Worm (Caenorhabditis elegans) whole organism, L2 larva: ENCODE measurements around the gene ZC513.3.

Source experiments
- C34F6.9 ChIP-seq: fragments of 150-350 bp; optimal IDR thresholded peaks from 2 replicates; lab custom pipeline; 2014; ENCODE audit warnings: missing biosample characterization, missing genetic modification characterization
- F13H6.1 ChIP-seq: sonication (generic microtip); optimal IDR thresholded peaks from 2 replicates; lab custom pipeline; 2016; ENCODE audit warnings: missing genetic modification characterization, missing compliant biosample characterization
- R02D3.7 ChIP-seq: fragments of 150-350 bp; optimal IDR thresholded peaks from 2 replicates; lab custom pipeline; 2014; ENCODE audit warnings: missing biosample characterization, missing genetic modification characterization
- ZK546.5 ChIP-seq: sonication (generic microtip); optimal IDR thresholded peaks from 2 replicates; lab custom pipeline; 2017; ENCODE audit warnings: missing biosample characterization, missing genetic modification characterization
- alr-1 ChIP-seq: fragments of 150-350 bp; optimal IDR thresholded peaks from 2 replicates; lab custom pipeline; 2014; ENCODE audit warnings: missing biosample characterization, missing genetic modification characterization
- ama-1 ChIP-seq: fragments of 150-350 bp; optimal IDR thresholded peaks from 2 replicates; lab custom pipeline; 2018; ENCODE audit warnings: inconsistent platforms
- blmp-1 ChIP-seq: sonication (generic microtip); optimal IDR thresholded peaks from 2 replicates; lab custom pipeline; 2017; ENCODE audit warnings: missing genetic modification characterization, mild to moderate bottlenecking, missing compliant biosample characterization, antibody characterized with exemption, moderate library complexity; ENCODE audit not compliant: insufficient read depth
- ceh-16 ChIP-seq: fragments of 150-350 bp; optimal IDR thresholded peaks from 2 replicates; lab custom pipeline; 2014; ENCODE audit warnings: missing biosample characterization, missing genetic modification characterization
- ceh-82 ChIP-seq: fragments of 150-350 bp; optimal IDR thresholded peaks from 2 replicates; lab custom pipeline; 2014; ENCODE audit warnings: missing biosample characterization, missing genetic modification characterization
- crh-2 ChIP-seq: sonication (generic microtip); optimal IDR thresholded peaks from 2 replicates; lab custom pipeline; 2017; ENCODE audit warnings: missing biosample characterization, missing genetic modification characterization
- elt-1 ChIP-seq: fragments of 150-350 bp; optimal IDR thresholded peaks from 2 replicates; lab custom pipeline; 2014; ENCODE audit warnings: missing biosample characterization, missing genetic modification characterization
- elt-3 ChIP-seq: sonication (generic microtip); optimal IDR thresholded peaks from 2 replicates; lab custom pipeline; 2017; ENCODE audit warnings: missing biosample characterization, missing genetic modification characterization
- fos-1 ChIP-seq: fragments of 150-350 bp; optimal IDR thresholded peaks from 2 replicates; lab custom pipeline; 2014; ENCODE audit warnings: missing biosample characterization, missing genetic modification characterization
- gmeb-1 ChIP-seq: fragments of 150-350 bp; optimal IDR thresholded peaks from 2 replicates; lab custom pipeline; 2014; ENCODE audit warnings: missing biosample characterization, missing genetic modification characterization
- lin-11 ChIP-seq: fragments of 150-350 bp; sonication (generic microtip); optimal IDR thresholded peaks from 2 replicates; lab custom pipeline; 2014; ENCODE audit warnings: missing biosample characterization, missing genetic modification characterization, inconsistent platforms, mixed read lengths
- lin-13 ChIP-seq: fragments of 150-350 bp; optimal IDR thresholded peaks from 2 replicates; lab custom pipeline; 2014; ENCODE audit warnings: missing biosample characterization, missing genetic modification reagents, missing genetic modification characterization
- lsy-2 ChIP-seq, 2 experiments: fragments of 150-350 bp in 1 of 2; sonication (generic microtip) in 1 of 2; optimal IDR thresholded peaks; 2 replicates each; lab custom pipeline; 2014 to 2017; ENCODE audit warnings: missing biosample characterization in 2 of 2, missing genetic modification characterization in 2 of 2
- mab-5 ChIP-seq: fragments of 150-350 bp; optimal IDR thresholded peaks from 2 replicates; lab custom pipeline; 2014; ENCODE audit warnings: missing biosample characterization, missing genetic modification characterization
- mbf-1 ChIP-seq: sonication (generic microtip); optimal IDR thresholded peaks from 2 replicates; lab custom pipeline; 2017; ENCODE audit warnings: missing biosample characterization, missing genetic modification characterization
- mdl-1 ChIP-seq, 2 experiments: fragments of 150-350 bp in 1 of 2; sonication (generic microtip) in 1 of 2; optimal IDR thresholded peaks; 2 replicates each; lab custom pipeline; 2017; ENCODE audit warnings: missing biosample characterization in 2 of 2, missing genetic modification characterization in 2 of 2
- nhr-10 ChIP-seq: sonication (generic microtip); optimal IDR thresholded peaks from 2 replicates; lab custom pipeline; 2017; ENCODE audit warnings: missing biosample characterization, missing genetic modification characterization
- nhr-11 ChIP-seq: fragments of 150-350 bp; optimal IDR thresholded peaks from 2 replicates; lab custom pipeline; 2014; ENCODE audit warnings: missing biosample characterization, missing genetic modification characterization
- nhr-12 ChIP-seq: fragments of 150-350 bp; optimal IDR thresholded peaks from 2 replicates; lab custom pipeline; 2014; ENCODE audit warnings: missing biosample characterization, missing genetic modification characterization
- nhr-129 ChIP-seq: fragments of 150-350 bp; optimal IDR thresholded peaks from 2 replicates; lab custom pipeline; 2014; ENCODE audit warnings: missing biosample characterization, missing genetic modification characterization
- nhr-21 ChIP-seq: fragments of 150-350 bp; optimal IDR thresholded peaks from 2 replicates; lab custom pipeline; 2014; ENCODE audit warnings: missing biosample characterization, missing genetic modification characterization
- nhr-23 ChIP-seq: fragments of 150-350 bp; optimal IDR thresholded peaks from 2 replicates; lab custom pipeline; 2014; ENCODE audit warnings: missing biosample characterization, missing genetic modification reagents, missing genetic modification characterization
- nhr-237 ChIP-seq: fragments of 150-350 bp; optimal IDR thresholded peaks from 2 replicates; lab custom pipeline; 2014; ENCODE audit warnings: missing biosample characterization, missing genetic modification characterization
- nhr-25 ChIP-seq: fragments of 150-350 bp; sonication (generic microtip); optimal IDR thresholded peaks from 3 replicates; lab custom pipeline; 2014; ENCODE audit warnings: missing biosample characterization, missing genetic modification characterization
- nhr-6 ChIP-seq: fragments of 150-350 bp; optimal IDR thresholded peaks from 2 replicates; lab custom pipeline; 2014; ENCODE audit warnings: missing biosample characterization, missing genetic modification characterization
- nhr-77 ChIP-seq: fragments of 150-350 bp; optimal IDR thresholded peaks from 2 replicates; lab custom pipeline; 2014; ENCODE audit warnings: missing biosample characterization, missing genetic modification characterization
- peb-1 ChIP-seq: fragments of 150-350 bp; optimal IDR thresholded peaks from 2 replicates; lab custom pipeline; 2014; ENCODE audit warnings: missing biosample characterization, missing genetic modification characterization
- skn-1 ChIP-seq: sonication (generic microtip); optimal IDR thresholded peaks from 2 replicates; lab custom pipeline; 2017; ENCODE audit warnings: missing biosample characterization, missing genetic modification characterization
- sma-3 ChIP-seq: sonication (generic microtip); optimal IDR thresholded peaks from 2 replicates; lab custom pipeline; 2016; ENCODE audit warnings: missing genetic modification reagents, missing genetic modification characterization, missing compliant biosample characterization
- sma-9 ChIP-seq, 2 experiments: fragments of 150-350 bp in 1 of 2; sonication (generic microtip) in 1 of 2; optimal IDR thresholded peaks; 2 replicates each; lab custom pipeline; 2014 to 2016; ENCODE audit warnings: missing genetic modification characterization in 2 of 2, mild to moderate bottlenecking in 1 of 2, missing biosample characterization in 1 of 2, missing compliant biosample characterization in 1 of 2, missing genetic modification reagents in 1 of 2, moderate library complexity in 1 of 2
- snpc-4 ChIP-seq: fragments of 150-350 bp; optimal IDR thresholded peaks from 2 replicates; lab custom pipeline; 2014; ENCODE audit warnings: missing biosample characterization, missing genetic modification characterization
- unc-62 ChIP-seq: fragments of 150-350 bp; optimal IDR thresholded peaks from 2 replicates; lab custom pipeline; 2014; ENCODE audit warnings: missing biosample characterization, missing genetic modification reagents, missing genetic modification characterization
- ztf-1 ChIP-seq: fragments of 200-800 bp; sonication (Bioruptor generic); conservative IDR thresholded peaks from 2 replicates; pipeline ENCODE4 v1.3.6; 2022; ENCODE audit warnings: missing genetic modification characterization, missing compliant biosample characterization
- ztf-11 ChIP-seq: sonication (generic microtip); optimal IDR thresholded peaks from 2 replicates; lab custom pipeline; 2017; ENCODE audit warnings: missing biosample characterization, missing genetic modification characterization
- ztf-4 ChIP-seq: fragments of 150-350 bp; optimal IDR thresholded peaks from 2 replicates; lab custom pipeline; 2014; ENCODE audit warnings: missing biosample characterization, missing genetic modification characterization

The ZC513.3 gene

DNA sequence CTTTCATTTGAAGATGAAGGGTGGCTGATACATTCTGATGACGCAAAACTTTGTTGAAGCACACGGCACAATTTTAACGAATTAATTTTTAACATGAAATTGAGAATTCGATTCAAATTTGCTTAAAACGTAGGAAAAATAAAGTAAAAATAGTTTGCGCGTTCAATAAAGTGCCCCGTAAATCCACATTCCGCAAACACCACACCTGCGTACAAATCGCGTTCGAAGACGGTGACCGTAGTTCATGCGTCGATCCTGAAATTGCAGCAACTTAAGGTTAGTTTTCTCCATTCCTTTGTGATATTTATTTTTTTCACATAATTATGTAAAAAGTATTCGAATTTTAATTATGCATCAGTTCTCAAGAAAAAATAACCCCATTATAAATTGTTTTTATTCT lies 22.1 kb upstream of the ZC513.3 start, which contains the start of gene F43H9.3:
TSS of gene F43H9.3 (minus strand) at position 189 of the 400 bp plus-strand sequence.
- peak in 1 of 2 experiments; percentile 88 for TF ChIP-seq lsy-2 (tag; optimal IDR thresholded peaks at IDR 0.05; lab: Kevin White, UChicago)
- no peak for TF ChIP-seq nhr-10
- no peak for TF ChIP-seq ztf-4 (tag; lab: Kevin White, UChicago)
- peak; percentile 62 for TF ChIP-seq R02D3.7 (tag; lab: Kevin White, UChicago)
- TF ChIP-seq ZK546.5 (tag; lab: Kevin White, UChicago), result no peak
- TF ChIP-seq fos-1 (tag; lab: Kevin White, UChicago), result peak; percentile 0
- TF ChIP-seq ztf-1 (GFP tag; lab: Robert Waterston, UW), result no peak
- no peak for TF ChIP-seq C34F6.9 (tag; lab: Kevin White, UChicago)
- no peak for TF ChIP-seq peb-1 (tag; lab: Kevin White, UChicago)

DNA sequence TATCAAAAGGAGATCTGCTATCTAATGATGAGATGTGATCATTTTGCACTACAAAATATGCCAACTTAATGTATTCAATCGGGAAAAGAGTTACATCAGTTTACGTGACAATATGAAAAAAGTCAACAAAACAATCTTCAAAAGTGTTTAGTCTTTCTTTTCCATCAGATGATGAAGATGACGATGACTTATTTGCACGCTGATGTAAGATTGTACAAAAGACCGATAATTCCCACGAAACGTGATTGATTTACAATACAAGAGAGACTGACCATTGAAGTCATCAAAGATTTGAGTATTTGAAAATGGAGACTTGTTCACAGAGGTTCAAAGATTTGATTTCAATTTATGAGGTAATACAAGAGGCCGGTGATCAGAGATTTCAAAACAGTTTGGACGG lies 21.5 kb upstream of the ZC513.3 start:
- peak; percentile 20 for TF ChIP-seq blmp-1 (tag; lab: Kevin White, UChicago)
- peak in 1 of 2 experiments; percentile 8 for TF ChIP-seq mdl-1 (tag; optimal IDR thresholded peaks at IDR 0.05; lab: Kevin White, UChicago)
- no peak for TF ChIP-seq nhr-23 (tag; lab: Kevin White, UChicago)
- peak; percentile 13 for TF ChIP-seq nhr-6 (tag; lab: Kevin White, UChicago)
- no peak for TF ChIP-seq mbf-1 (tag; lab: Kevin White, UChicago)
- peak; percentile 42 for TF ChIP-seq nhr-21 (tag; lab: Kevin White, UChicago)
- TF ChIP-seq ama-1 (lab: Kevin White, UChicago), result no peak
- peak; percentile 77 for TF ChIP-seq sma-9 (GFP tag; optimal IDR thresholded peaks at IDR 0.05; lab: Kevin White, UChicago)
- TF ChIP-seq sma-9 (tag; optimal IDR thresholded peaks at IDR 0.05; lab: Kevin White, UChicago), result no peak
- no peak for TF ChIP-seq ceh-82 (tag; lab: Kevin White, UChicago)
- TF ChIP-seq ztf-11, result no peak
- TF ChIP-seq F13H6.1 (tag; lab: Kevin White, UChicago), result no peak
- no peak for TF ChIP-seq sma-3 (GFP tag; lab: Kevin White, UChicago)
- no peak for TF ChIP-seq C34F6.9 (tag; lab: Kevin White, UChicago)
- TF ChIP-seq peb-1 (tag; lab: Kevin White, UChicago), result no peak
- no peak for TF ChIP-seq lin-11 (tag; lab: Kevin White, UChicago)
- no peak for TF ChIP-seq nhr-12
- no peak for TF ChIP-seq elt-1 (tag; lab: Kevin White, UChicago)
- peak; percentile 95 for TF ChIP-seq nhr-129 (tag; lab: Kevin White, UChicago)
- TF ChIP-seq lsy-2 (tag; optimal IDR thresholded peaks at IDR 0.05; lab: Kevin White, UChicago), result no peak
- no peak for TF ChIP-seq snpc-4 (tag; lab: Kevin White, UChicago)
- TF ChIP-seq nhr-25 (tag; lab: Kevin White, UChicago), result peak; percentile 87
- TF ChIP-seq ceh-16 (tag; lab: Kevin White, UChicago), result no peak
- no peak for TF ChIP-seq elt-3 (tag; lab: Kevin White, UChicago)
- no peak for TF ChIP-seq nhr-11 (tag; lab: Kevin White, UChicago)
- no peak for TF ChIP-seq nhr-237 (tag; lab: Kevin White, UChicago)
- no peak for TF ChIP-seq gmeb-1 (tag; lab: Kevin White, UChicago)
- TF ChIP-seq ZK546.5 (tag; lab: Kevin White, UChicago), result no peak

DNA sequence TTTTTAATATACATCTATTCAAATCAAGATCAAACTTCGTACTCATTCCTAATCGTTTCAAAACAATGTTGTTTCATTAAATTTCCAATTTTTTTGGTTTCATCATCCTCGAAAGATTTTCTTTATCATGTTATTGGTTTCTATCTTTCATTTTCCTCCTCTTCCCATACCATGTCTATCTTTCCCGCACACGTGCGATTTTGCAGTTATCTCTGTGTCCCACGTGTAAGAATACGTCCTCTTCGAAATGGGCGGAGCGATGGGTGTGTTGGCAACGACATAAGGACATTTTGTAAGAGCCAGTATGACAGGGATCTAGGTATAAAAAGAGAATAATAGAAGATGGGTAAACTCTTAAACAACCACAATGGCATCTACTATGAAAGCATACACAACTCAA lies 20.5 kb upstream of the ZC513.3 start, which contains the start of gene F43H9.4:
TSS of gene F43H9.4 (plus strand) at position 366 of the 400 bp plus-strand sequence.
- TF ChIP-seq R02D3.7 (tag; lab: Kevin White, UChicago), result no peak
- no peak for TF ChIP-seq nhr-77
- peak; percentile 11 for TF ChIP-seq fos-1 (tag; lab: Kevin White, UChicago)
- TF ChIP-seq nhr-6 (tag; lab: Kevin White, UChicago), result no peak
- no peak for TF ChIP-seq F13H6.1 (tag; lab: Kevin White, UChicago)
- no peak for TF ChIP-seq mab-5 (tag; lab: Kevin White, UChicago)
- TF ChIP-seq sma-9 (GFP tag; optimal IDR thresholded peaks at IDR 0.05; lab: Kevin White, UChicago), result peak; percentile 92
- no peak for TF ChIP-seq sma-9 (tag; optimal IDR thresholded peaks at IDR 0.05; lab: Kevin White, UChicago)
- TF ChIP-seq nhr-237 (tag; lab: Kevin White, UChicago), result no peak
- TF ChIP-seq alr-1 (tag; lab: Kevin White, UChicago), result no peak
- TF ChIP-seq nhr-21 (tag; lab: Kevin White, UChicago), result peak; percentile 42
- peak; percentile 77 to 79 for TF ChIP-seq mdl-1 (tag; optimal IDR thresholded peaks at IDR 0.05; lab: Kevin White, UChicago)
- peak; percentile 82 for TF ChIP-seq nhr-25 (tag; lab: Kevin White, UChicago)
- TF ChIP-seq sma-3 (GFP tag; lab: Kevin White, UChicago), result peak; percentile 66
- TF ChIP-seq unc-62 (GFP tag; lab: Kevin White, UChicago), result no peak
- no peak for TF ChIP-seq mbf-1 (tag; lab: Kevin White, UChicago)
- TF ChIP-seq nhr-129 (tag; lab: Kevin White, UChicago), result peak; percentile 42
- TF ChIP-seq blmp-1 (tag; lab: Kevin White, UChicago), result peak; percentile 2
- no peak for TF ChIP-seq nhr-12
- no peak for TF ChIP-seq skn-1 (tag; lab: Kevin White, UChicago)
- TF ChIP-seq crh-2, result peak; percentile 48
- no peak for TF ChIP-seq lin-13 (GFP tag; lab: Kevin White, UChicago)
- TF ChIP-seq ztf-1 (GFP tag; lab: Robert Waterston, UW), result no peak
